Fruit fly (Drosophila melanogaster) Kc167 (cell line): Measurements from ENCODE around the gene CG43059.

Experiments
- h ChIP-seq: fragments of >200 bp; optimal IDR thresholded peaks from 3 replicates; lab custom pipeline; 2018; ENCODE audit warnings: missing external identifiers
- ttk ChIP-seq: sonication (Bioruptor generic); optimal IDR thresholded peaks from 2 replicates; lab custom pipeline; 2017; ENCODE audit warnings: missing external identifiers

DNA sequence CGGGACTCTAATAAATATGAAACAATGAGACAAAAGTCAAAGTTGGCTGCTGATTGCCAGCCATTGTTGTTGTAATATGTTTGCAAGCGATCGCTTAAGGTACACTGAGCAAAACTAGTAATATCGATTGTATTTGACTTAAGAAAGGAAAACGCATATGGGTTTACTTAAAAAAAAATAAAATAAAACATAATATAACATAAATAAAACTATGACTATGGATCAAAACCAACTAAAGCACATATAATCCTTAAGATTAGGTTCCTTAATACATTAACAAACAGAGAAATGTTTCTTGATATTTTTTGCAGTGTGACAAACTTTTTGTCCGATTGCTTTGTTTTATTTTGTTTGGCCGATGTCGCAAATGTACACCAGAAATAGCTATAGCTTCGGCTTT is 14.8 kb upstream of the CG43059 start:
- TF ChIP-seq h (no peak), ttk (lab: Kevin White, UChicago) (no peak)
